Fruit fly (Drosophila melanogaster) whole organism, embryonic: ENCODE results near the gene Rab9Fa.

Source experiments
- Bteb2 ChIP-seq: fragments of 200-800 bp; sonication (Bioruptor generic); optimal IDR thresholded peaks from 2 replicates; lab custom pipeline; 2016; ENCODE audit warnings: missing biosample characterization, missing genetic modification characterization
- CG10147 ChIP-seq: fragments of 200-800 bp; sonication (Bioruptor generic); optimal IDR thresholded peaks from 2 replicates; lab custom pipeline; 2019; ENCODE audit warnings: missing biosample characterization, mild to moderate bottlenecking, missing genetic modification characterization, moderate library complexity
- CG10267 ChIP-seq: fragments of 200-800 bp; sonication (Bioruptor generic); optimal IDR thresholded peaks from 2 replicates; lab custom pipeline; 2018; ENCODE audit warnings: missing biosample characterization, mild to moderate bottlenecking, missing genetic modification characterization, moderate library complexity
- CG1233 ChIP-seq: fragments of 200-800 bp; sonication (Bioruptor generic); optimal IDR thresholded peaks from 4 replicates; lab custom pipeline; 2018; ENCODE audit warnings: missing biosample characterization, mild to moderate bottlenecking, missing genetic modification characterization
- CG13296 ChIP-seq: fragments of 200-800 bp; sonication (Bioruptor generic); optimal IDR thresholded peaks from 3 replicates; lab custom pipeline; 2018; ENCODE audit warnings: missing biosample characterization, mild to moderate bottlenecking, missing genetic modification characterization
- CG15073 ChIP-seq: fragments of 200-800 bp; sonication (Bioruptor generic); optimal IDR thresholded peaks from 2 replicates; lab custom pipeline; 2016; ENCODE audit warnings: missing biosample characterization, missing genetic modification characterization
- CG15479 ChIP-seq: fragments of 200-800 bp; sonication (Bioruptor generic); optimal IDR thresholded peaks from 3 replicates; lab custom pipeline; 2019; ENCODE audit warnings: missing biosample characterization, mild to moderate bottlenecking, missing genetic modification characterization, moderate library complexity
- CG17186 ChIP-seq: fragments of 200-800 bp; sonication (Bioruptor generic); optimal IDR thresholded peaks from 3 replicates; lab custom pipeline; 2017; ENCODE audit warnings: missing biosample characterization, missing genetic modification reagents, missing genetic modification characterization
- CG17328 ChIP-seq: fragments of 200-800 bp; sonication (Bioruptor generic); IDR thresholded peaks from 2 replicates; pipeline ENCODE4 v1.3.6; 2022; ENCODE audit warnings: missing biosample characterization, missing genetic modification characterization
- CG17385 ChIP-seq: fragments of 200-800 bp; sonication (Bioruptor generic); optimal IDR thresholded peaks from 3 replicates; lab custom pipeline; 2018; ENCODE audit warnings: missing biosample characterization, mild to moderate bottlenecking, missing genetic modification characterization
- CG18619 ChIP-seq: fragments of 200-800 bp; sonication (Bioruptor generic); optimal IDR thresholded peaks from 3 replicates; lab custom pipeline; 2017; ENCODE audit warnings: missing biosample characterization, mild to moderate bottlenecking, missing genetic modification characterization
- CG32767 ChIP-seq: fragments of 200-800 bp; sonication (Bioruptor generic); IDR thresholded peaks from 2 replicates; pipeline ENCODE4 v1.3.6; 2022; ENCODE audit warnings: missing biosample characterization, missing genetic modification characterization
- CG34376 ChIP-seq: fragments of 200-800 bp; sonication (Bioruptor generic); optimal IDR thresholded peaks from 2 replicates; lab custom pipeline; 2018; ENCODE audit warnings: missing biosample characterization, mild to moderate bottlenecking, missing genetic modification characterization
- CG6689 ChIP-seq: fragments of 200-800 bp; sonication (Bioruptor generic); IDR thresholded peaks from 2 replicates; pipeline ENCODE4 v1.3.6; 2022; ENCODE audit warnings: missing biosample characterization, missing genetic modification characterization
- CG6854 ChIP-seq: fragments of 200-800 bp; sonication (Bioruptor generic); optimal IDR thresholded peaks from 3 replicates; lab custom pipeline; 2017; ENCODE audit warnings: missing biosample characterization, mild to moderate bottlenecking, missing genetic modification characterization
- CG7271 ChIP-seq: fragments of 200-800 bp; sonication (Bioruptor generic); optimal IDR thresholded peaks from 2 replicates; lab custom pipeline; 2018; ENCODE audit warnings: missing biosample characterization, mild to moderate bottlenecking, missing genetic modification characterization, moderate library complexity
- CG7357 ChIP-seq: fragments of 200-800 bp; sonication (Bioruptor generic); IDR thresholded peaks from 3 replicates; pipeline ENCODE4 v1.3.6; 2022; ENCODE audit warnings: missing biosample characterization, missing genetic modification characterization
- CG7372 ChIP-seq: fragments of 200-800 bp; sonication (Bioruptor generic); IDR thresholded peaks from 2 replicates; pipeline ENCODE4 v1.3.6; 2022; ENCODE audit warnings: missing biosample characterization, missing genetic modification characterization
- CG8089 ChIP-seq: fragments of 200-800 bp; sonication (Bioruptor generic); optimal IDR thresholded peaks from 3 replicates; lab custom pipeline; 2016; ENCODE audit warnings: missing biosample characterization, missing genetic modification characterization
- Dip2 ChIP-seq: fragments of 200-800 bp; sonication (Bioruptor generic); IDR thresholded peaks from 2 replicates; pipeline ENCODE4 v1.3.6; 2022; ENCODE audit warnings: missing biosample characterization, missing genetic modification characterization
- Dip3 ChIP-seq: fragments of 200-800 bp; sonication (Bioruptor generic); optimal IDR thresholded peaks from 3 replicates; lab custom pipeline; 2016; ENCODE audit warnings: missing biosample characterization, missing genetic modification characterization
- Ets65A ChIP-seq: fragments of 200-800 bp; sonication (Bioruptor generic); peaks from one replicate; lab custom pipeline; 2016; ENCODE audit warnings: missing biosample characterization, missing genetic modification characterization
- Ets97D ChIP-seq: fragments of 200-800 bp; sonication (Bioruptor generic); optimal IDR thresholded peaks from 3 replicates; lab custom pipeline; 2016; ENCODE audit warnings: missing biosample characterization, missing genetic modification characterization
- Fer3 ChIP-seq: fragments of 200-800 bp; sonication (Bioruptor generic); optimal IDR thresholded peaks from 2 replicates; lab custom pipeline; 2018; ENCODE audit warnings: missing biosample characterization, mild to moderate bottlenecking, missing genetic modification characterization, moderate library complexity
- Hand ChIP-seq: fragments of 200-800 bp; sonication (Bioruptor generic); optimal IDR thresholded peaks from 2 replicates; lab custom pipeline; 2017; ENCODE audit warnings: mild to moderate bottlenecking, missing biosample characterization, missing genetic modification reagents, missing genetic modification characterization
- Hsf ChIP-seq: fragments of 200-800 bp; sonication (Bioruptor generic); optimal IDR thresholded peaks from 3 replicates; lab custom pipeline; 2016; ENCODE audit warnings: missing biosample characterization, missing genetic modification characterization
- Lhr ChIP-seq: fragments of 200-800 bp; sonication (Bioruptor generic); optimal IDR thresholded peaks from 3 replicates; lab custom pipeline; 2017; ENCODE audit warnings: mild to moderate bottlenecking, missing biosample characterization, missing genetic modification reagents, missing genetic modification characterization
- Mes4 ChIP-seq: fragments of 200-800 bp; sonication (Bioruptor generic); optimal IDR thresholded peaks from 2 replicates; lab custom pipeline; 2016; ENCODE audit warnings: missing biosample characterization, missing genetic modification characterization
- Myb ChIP-seq: fragments of 200-800 bp; sonication (Bioruptor generic); optimal IDR thresholded peaks from 2 replicates; lab custom pipeline; 2016; ENCODE audit warnings: missing biosample characterization, missing genetic modification characterization
- Nf-YB ChIP-seq: fragments of 200-800 bp; sonication (Bioruptor generic); optimal IDR thresholded peaks from 3 replicates; lab custom pipeline; 2019; ENCODE audit warnings: missing biosample characterization, mild to moderate bottlenecking, missing genetic modification characterization, moderate library complexity
- NfI ChIP-seq: fragments of 200-800 bp; sonication (Bioruptor generic); optimal IDR thresholded peaks from 3 replicates; lab custom pipeline; 2018; ENCODE audit warnings: missing biosample characterization, mild to moderate bottlenecking, missing genetic modification characterization, moderate library complexity
- Sox100B ChIP-seq: fragments of 200-800 bp; sonication (Bioruptor generic); optimal IDR thresholded peaks from 3 replicates; lab custom pipeline; 2018; ENCODE audit warnings: missing biosample characterization, mild to moderate bottlenecking, missing genetic modification characterization
- ci ChIP-seq: fragments of 200-800 bp; sonication (Bioruptor generic); IDR thresholded peaks from 3 replicates; pipeline ENCODE4 v1.3.6; 2022; ENCODE audit warnings: missing biosample characterization, missing genetic modification characterization
- cwo ChIP-seq: fragments of 200-800 bp; sonication (Bioruptor generic); optimal IDR thresholded peaks from 3 replicates; lab custom pipeline; 2017; ENCODE audit warnings: missing biosample characterization, missing genetic modification characterization, mild to moderate bottlenecking, moderate library complexity, missing genetic modification reagents
- inv ChIP-seq: fragments of 200-800 bp; sonication (Bioruptor generic); IDR thresholded peaks from 2 replicates; pipeline ENCODE4 v1.3.6; 2022; ENCODE audit warnings: missing biosample characterization, missing genetic modification characterization; ENCODE audit not compliant: partially characterized antibody
- klu ChIP-seq: fragments of 200-800 bp; sonication (Bioruptor generic); IDR thresholded peaks from 2 replicates; pipeline ENCODE4 v1.3.6; 2022; ENCODE audit warnings: missing biosample characterization, missing genetic modification characterization
- kni ChIP-seq: fragments of 200-800 bp; sonication (Bioruptor generic); optimal IDR thresholded peaks from 3 replicates; lab custom pipeline; 2017; ENCODE audit warnings: mild to moderate bottlenecking, missing biosample characterization, missing genetic modification reagents, missing genetic modification characterization
- lov ChIP-seq, 2 experiments: fragments of 200-800 bp in 1 of 2; fragments of >200 bp in 1 of 2; sonication (Bioruptor generic) in 1 of 2; IDR thresholded peaks in 1 of 2; optimal IDR thresholded peaks in 1 of 2; 2 replicates in 1 of 2; 3 replicates in 1 of 2; pipeline versions ENCODE4 v1.3.6 to Lab custom; 2017 to 2022; ENCODE audit warnings: missing biosample characterization in 1 of 2, missing genetic modification characterization in 1 of 2
- maf-S ChIP-seq: fragments of 200-800 bp; sonication (Bioruptor generic); optimal IDR thresholded peaks from 2 replicates; lab custom pipeline; 2016; ENCODE audit warnings: missing biosample characterization, missing genetic modification characterization
- nom ChIP-seq: fragments of 200-800 bp; sonication (Bioruptor generic); optimal IDR thresholded peaks from 2 replicates; lab custom pipeline; 2017; ENCODE audit warnings: missing biosample characterization, missing genetic modification characterization, mild to moderate bottlenecking, moderate library complexity, missing genetic modification reagents
- pnt ChIP-seq: fragments of 200-800 bp; sonication (Bioruptor generic); optimal IDR thresholded peaks from 3 replicates; lab custom pipeline; 2016; ENCODE audit warnings: missing biosample characterization, missing genetic modification characterization
- run ChIP-seq: fragments of 200-800 bp; sonication (Bioruptor generic); optimal IDR thresholded peaks from 3 replicates; lab custom pipeline; 2018; ENCODE audit warnings: missing biosample characterization, mild to moderate bottlenecking, missing genetic modification characterization
- sd ChIP-seq: fragments of 200-800 bp; sonication (Bioruptor generic); optimal IDR thresholded peaks from 3 replicates; lab custom pipeline; 2018; ENCODE audit warnings: missing biosample characterization, mild to moderate bottlenecking, missing genetic modification characterization, moderate library complexity
- sisA ChIP-seq: fragments of 200-800 bp; sonication (Bioruptor generic); IDR thresholded peaks from 2 replicates; pipeline ENCODE4 v1.3.6; 2022; ENCODE audit warnings: missing biosample characterization, missing genetic modification characterization
- slou ChIP-seq: fragments of 200-800 bp; sonication (Bioruptor generic); optimal IDR thresholded peaks from 3 replicates; lab custom pipeline; 2016; ENCODE audit warnings: missing biosample characterization, missing genetic modification characterization
- sug ChIP-seq: fragments of 200-800 bp; optimal IDR thresholded peaks from 2 replicates; lab custom pipeline; 2019; ENCODE audit warnings: missing biosample characterization, mild to moderate bottlenecking, missing genetic modification characterization, moderate library complexity
- tgo ChIP-seq: fragments of 200-800 bp; sonication (Bioruptor generic); IDR thresholded peaks from 3 replicates; pipeline ENCODE4 v1.3.6; 2022; ENCODE audit warnings: missing biosample characterization, missing genetic modification characterization
- wek ChIP-seq: fragments of 200-800 bp; sonication (Bioruptor generic); optimal IDR thresholded peaks from 3 replicates; lab custom pipeline; 2018; ENCODE audit warnings: missing biosample characterization, mild to moderate bottlenecking, missing genetic modification characterization, moderate library complexity

Rab9Fa gene

DNA sequence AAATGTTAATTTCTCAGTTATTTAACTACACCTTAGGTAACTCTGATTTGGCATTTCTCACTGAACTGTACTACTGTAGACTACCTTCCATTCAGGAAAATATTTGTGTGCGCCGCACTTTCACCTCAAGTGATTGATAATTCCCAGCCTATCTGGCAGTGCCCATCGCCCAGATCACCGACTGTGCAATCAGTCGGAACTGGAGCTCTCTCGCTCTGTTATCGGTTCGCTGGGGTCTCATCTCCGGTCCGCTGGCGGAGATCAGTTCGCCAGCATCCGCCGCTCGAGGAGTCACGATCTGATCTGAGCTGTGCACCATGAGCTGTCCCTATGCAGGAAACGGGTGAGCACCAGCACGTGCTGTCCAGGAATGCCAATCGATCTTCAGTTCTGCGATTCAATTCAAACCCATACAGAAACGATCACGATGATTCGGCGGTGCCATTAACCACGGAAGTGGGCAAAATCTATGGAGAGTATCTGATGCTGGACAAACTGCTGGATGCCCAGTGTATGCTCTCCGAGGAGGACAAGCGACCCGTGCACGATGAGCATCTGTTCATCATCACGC is 27.0 kb downstream of the Rab9Fa start, which contains the start of gene v:
v (plus strand) TSS at position 262 of the 571 bp plus-strand sequence.
- TF ChIP-seq sug: peak; percentile 61
- TF ChIP-seq Ets65A: peak; percentile 26
- no peak for TF ChIP-seq cwo (GFP tag; lab: Kevin White, UChicago)
- TF ChIP-seq, all 482 proteins: peak for 2

DNA sequence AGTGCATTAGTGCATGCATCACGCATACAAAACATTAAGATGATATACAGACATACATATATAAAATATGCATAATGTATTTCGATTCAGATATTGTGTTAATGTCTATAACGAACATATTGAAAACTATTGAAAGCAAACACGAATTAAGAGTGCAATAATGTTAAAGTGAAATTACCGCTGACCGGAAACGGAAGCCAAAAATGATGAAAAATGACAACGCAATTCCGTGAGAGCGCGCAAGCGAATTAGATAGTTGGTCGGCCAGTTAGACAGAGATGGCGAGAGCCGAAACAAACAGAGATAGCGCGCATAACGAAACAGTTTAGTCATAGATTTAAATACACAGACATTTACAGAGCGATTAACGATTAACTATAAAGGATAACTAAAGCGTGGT is 28.7 kb downstream of the Rab9Fa start:
- TF ChIP-seq kni (GFP tag; lab: Kevin White, UChicago) (no peak), ci (peak; percentile 63), Sox100B (GFP tag; lab: Kevin White, UChicago) (peak; percentile 28), CG15479 (GFP tag; lab: Kevin White, UChicago) (peak; percentile 27), inv (no peak), CG32767 (GFP tag; lab: Robert Waterston, UW) (no peak), CG7357 (GFP tag; lab: Robert Waterston, UW) (no peak), Hand (GFP tag; lab: Kevin White, UChicago) (no peak), Dip2 (no peak), Mes4 (GFP tag; lab: Kevin White, UChicago) (no peak), slou (GFP tag; lab: Kevin White, UChicago) (no peak), Nf-YB (GFP tag; lab: Kevin White, UChicago) (no peak), Bteb2 (GFP tag; lab: Kevin White, UChicago) (no peak), CG18619 (no peak), CG1233 (GFP tag; lab: Kevin White, UChicago) (peak; percentile 13), wek (peak; percentile 7), CG17186 (no peak), CG17385 (peak; percentile 7), Myb (GFP tag; lab: Kevin White, UChicago) (no peak), CG6854 (GFP tag; lab: Kevin White, UChicago) (peak; percentile 10), Lhr (GFP tag; lab: Kevin White, UChicago) (no peak), Dip3 (GFP tag; lab: Kevin White, UChicago) (no peak), CG15073 (GFP tag; lab: Kevin White, UChicago) (no peak), CG10267 (tag; lab: Kevin White, UChicago) (no peak), sd (no peak), CG8089 (GFP tag; lab: Kevin White, UChicago) (no peak), pnt (GFP tag; lab: Kevin White, UChicago) (no peak), tgo (no peak), klu (GFP tag; lab: Robert Waterston, UW) (no peak), CG34376 (GFP tag; lab: Kevin White, UChicago) (peak; percentile 9), sisA (GFP tag; lab: Robert Waterston, UW) (no peak), CG7271 (tag; lab: Kevin White, UChicago) (peak; percentile 66), Fer3 (tag; lab: Kevin White, UChicago) (no peak), run (tag; lab: Kevin White, UChicago) (no peak), maf-S (no peak), CG13296 (GFP tag; lab: Kevin White, UChicago) (peak; percentile 14), Ets97D (GFP tag; lab: Kevin White, UChicago) (peak; percentile 6), nom (GFP tag; lab: Kevin White, UChicago) (no peak), CG10147 (no peak), lov (optimal IDR thresholded peaks at IDR 0.05; lab: Kevin White, UChicago) (no peak), lov (GFP tag; IDR thresholded peaks at IDR 0.05; lab: Robert Waterston, UW) (no peak), CG17328 (no peak), Hsf (GFP tag; lab: Kevin White, UChicago) (no peak), CG7372 (GFP tag; lab: Robert Waterston, UW) (no peak), NfI (GFP tag; lab: Kevin White, UChicago) (peak; percentile 24), CG6689 (no peak)
